Worm (Caenorhabditis elegans): ENCODE results near the gene srsx-38.

Gene srsx-38

DNA sequence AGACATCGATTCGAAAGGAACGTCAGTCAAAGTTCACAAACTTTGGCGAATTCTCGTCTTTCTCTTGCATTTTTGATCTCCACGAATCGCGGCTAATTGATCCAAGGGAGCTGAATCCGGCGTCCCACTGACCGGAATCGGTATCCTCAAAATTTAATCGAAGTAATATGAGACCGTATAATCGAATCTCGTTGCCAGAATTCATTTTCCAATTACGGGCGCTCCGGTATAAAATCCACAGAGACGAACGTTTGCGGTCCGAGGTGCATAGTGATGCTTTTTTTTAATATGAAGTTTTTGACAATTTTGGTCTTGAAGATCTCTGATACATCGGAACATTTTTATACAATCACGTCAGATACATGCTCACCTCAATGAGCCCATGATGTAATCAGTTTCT lies 49.7 kb downstream of the srsx-38 start:
- TF ChIP-seq efl-1 (GFP tag; optimal IDR thresholded peaks at IDR 0.05): no peak
- TF ChIP-seq ztf-28 (GFP tag; IDR thresholded peaks at IDR 0.05): no peak
- no peak for TF ChIP-seq snpc-1.1 (tag; optimal IDR thresholded peaks at IDR 0.05; ENCODE audit: insufficient read depth)
- TF ChIP-seq snpc-1.3 (tag; optimal IDR thresholded peaks at IDR 0.05; ENCODE audit: insufficient read depth): no peak
- no peak for TF ChIP-seq hmg-1.2 (GFP tag; IDR thresholded peaks at IDR 0.05)
- no peak for TF ChIP-seq unc-62 (GFP tag; optimal IDR thresholded peaks at IDR 0.05)
- TF ChIP-seq sdz-38 (tag; optimal IDR thresholded peaks at IDR 0.05): no peak
- no peak for TF ChIP-seq egl-44 (GFP tag; IDR thresholded peaks at IDR 0.05)
- TF ChIP-seq lsy-27 (tag; optimal IDR thresholded peaks at IDR 0.05; ENCODE audit: borderline replicate concordance, insufficient read depth): no peak
- no peak for TF ChIP-seq ztf-25 (GFP tag; IDR thresholded peaks at IDR 0.05)
- no peak for TF ChIP-seq fkh-3 (tag; optimal IDR thresholded peaks at IDR 0.05)
- no peak for TF ChIP-seq atf-7 (tag; optimal IDR thresholded peaks at IDR 0.05)
- TF ChIP-seq hmg-20 (GFP tag; IDR thresholded peaks at IDR 0.05): no peak
- TF ChIP-seq bed-1 (GFP tag; IDR thresholded peaks at IDR 0.05): no peak
- TF ChIP-seq Y56A3A.18 (GFP tag; IDR thresholded peaks at IDR 0.05): no peak
- no peak for TF ChIP-seq ekl-4 (GFP tag; IDR thresholded peaks at IDR 0.05)
- TF ChIP-seq nhr-80 (tag; optimal IDR thresholded peaks at IDR 0.05): no peak
- TF ChIP-seq rcor-1 (GFP tag; IDR thresholded peaks at IDR 0.05): no peak
- TF ChIP-seq ccch-3 (GFP tag; optimal IDR thresholded peaks at IDR 0.05): no peak
